Fruit fly (Drosophila melanogaster): ENCODE measurements around the gene CG10947.

The CG10947 gene

dm6 chr2L:20414750-20415211, at the start of gene CG10947:
Gene CG10947 (minus strand): TSS chr2L:20414800.
- no peak for TF ChIP-seq lola (GFP tag; optimal IDR thresholded peaks at IDR 0.05)
- peak; percentile 22 for TF ChIP-seq OdsH (GFP tag; optimal IDR thresholded peaks at IDR 0.05)
- no peak for TF ChIP-seq CG32264 (GFP tag; optimal IDR thresholded peaks at IDR 0.05)
- no peak for TF ChIP-seq pan (optimal IDR thresholded peaks at IDR 0.05)
- peak; percentile 62 for TF ChIP-seq rgr (GFP tag; optimal IDR thresholded peaks at IDR 0.05)
- TF ChIP-seq Hr78 (GFP tag; optimal IDR thresholded peaks at IDR 0.05): no peak
- peak in 1 of 2 experiments; percentile 49 for TF ChIP-seq foxo (GFP tag; optimal IDR thresholded peaks at IDR 0.05)
- no peak for TF ChIP-seq Rel (GFP tag; optimal IDR thresholded peaks at IDR 0.05)
- no peak for TF ChIP-seq Rel (tag; optimal IDR thresholded peaks at IDR 0.05)
- TF ChIP-seq Hnf4 (GFP tag; optimal IDR thresholded peaks at IDR 0.05): peak; percentile 49
- TF ChIP-seq ey (GFP tag; optimal IDR thresholded peaks at IDR 0.05): no peak
- TF ChIP-seq psq (GFP tag; optimal IDR thresholded peaks at IDR 0.05): no peak
- TF ChIP-seq CG9705 (GFP tag; optimal IDR thresholded peaks at IDR 0.05): no peak
- peak; percentile 9 for TF ChIP-seq Jra (GFP tag; optimal IDR thresholded peaks at IDR 0.05)
- TF ChIP-seq br (GFP tag; optimal IDR thresholded peaks at IDR 0.05): peak; percentile 27
- no peak for TF ChIP-seq HLH106 (tag; optimal IDR thresholded peaks at IDR 0.05)
- TF ChIP-seq Dfd (GFP tag; optimal IDR thresholded peaks at IDR 0.05): no peak
- peak; percentile 26 for TF ChIP-seq Hr83 (GFP tag; optimal IDR thresholded peaks at IDR 0.05; ENCODE audit: poor library complexity, severe bottlenecking)
- peak; percentile 40 for TF ChIP-seq h (GFP tag; optimal IDR thresholded peaks at IDR 0.05)
- TF ChIP-seq Abd-B (GFP tag; optimal IDR thresholded peaks at IDR 0.05): no peak
- TF ChIP-seq sv (GFP tag; optimal IDR thresholded peaks at IDR 0.05): peak; percentile 65
- TF ChIP-seq N (GFP tag; optimal IDR thresholded peaks at IDR 0.05): no peak
- peak; percentile 35 for TF ChIP-seq fru (GFP tag; optimal IDR thresholded peaks at IDR 0.05)

dm6 chr2L:20464385-20464784, 49.8 kb upstream of the CG10947 start:
- TF ChIP-seq dl (GFP tag; optimal IDR thresholded peaks at IDR 0.05; ENCODE audit: insufficient read depth in 1 of 2, partially characterized antibody in 2 of 2): no peak
- TF ChIP-seq Jra (GFP tag; optimal IDR thresholded peaks at IDR 0.05): no peak
- no peak for TF ChIP-seq dmrt93B (GFP tag; optimal IDR thresholded peaks at IDR 0.05)
- no peak for TF ChIP-seq sage (GFP tag; optimal IDR thresholded peaks at IDR 0.05)
- TF ChIP-seq Sp1 (GFP tag; optimal IDR thresholded peaks at IDR 0.05): no peak
- no peak for TF ChIP-seq jim (GFP tag; optimal IDR thresholded peaks at IDR 0.05)
- no peak for TF ChIP-seq Abd-B (GFP tag; optimal IDR thresholded peaks at IDR 0.05)
- TF ChIP-seq CG9705 (GFP tag; optimal IDR thresholded peaks at IDR 0.05): no peak
- no peak for TF ChIP-seq Hnf4 (GFP tag; optimal IDR thresholded peaks at IDR 0.05)
- TF ChIP-seq Hr83 (GFP tag; optimal IDR thresholded peaks at IDR 0.05; ENCODE audit: poor library complexity, severe bottlenecking): no peak
- no peak for TF ChIP-seq sv (GFP tag; optimal IDR thresholded peaks at IDR 0.05)
- no peak for TF ChIP-seq CrebA (GFP tag; optimal IDR thresholded peaks at IDR 0.05; ENCODE audit: borderline replicate concordance)
- no peak for TF ChIP-seq dsf (GFP tag; optimal IDR thresholded peaks at IDR 0.05; ENCODE audit: borderline replicate concordance)
- TF ChIP-seq br (GFP tag; optimal IDR thresholded peaks at IDR 0.05): no peak
- TF ChIP-seq Dif (GFP tag; optimal IDR thresholded peaks at IDR 0.05; ENCODE audit: partially characterized antibody): no peak
- no peak for TF ChIP-seq pan (optimal IDR thresholded peaks at IDR 0.05)
- no peak for TF ChIP-seq fru (GFP tag; optimal IDR thresholded peaks at IDR 0.05)

- TF ChIP-seq ey (GFP tag; optimal IDR thresholded peaks at IDR 0.05): peak; percentile 17
- TF ChIP-seq Rel (GFP tag; optimal IDR thresholded peaks at IDR 0.05): no peak
- peak; percentile 49 for TF ChIP-seq Rel (tag; optimal IDR thresholded peaks at IDR 0.05)
- TF ChIP-seq tai (GFP tag; optimal IDR thresholded peaks at IDR 0.05): no peak
- TF ChIP-seq Hnf4 (GFP tag; optimal IDR thresholded peaks at IDR 0.05): peak; percentile 61
- peak; percentile 4 for TF ChIP-seq OdsH (GFP tag; optimal IDR thresholded peaks at IDR 0.05)
- TF ChIP-seq Abd-B (GFP tag; optimal IDR thresholded peaks at IDR 0.05): no peak
- no peak for TF ChIP-seq GATAd (GFP tag; optimal IDR thresholded peaks at IDR 0.05)
- TF ChIP-seq fru (GFP tag; optimal IDR thresholded peaks at IDR 0.05): peak; percentile 46
- peak; percentile 60 for TF ChIP-seq HLH106 (tag; optimal IDR thresholded peaks at IDR 0.05)
- no peak for TF ChIP-seq lola (GFP tag; optimal IDR thresholded peaks at IDR 0.05)
- TF ChIP-seq CG32264 (GFP tag; optimal IDR thresholded peaks at IDR 0.05): no peak
- peak; percentile 33 for TF ChIP-seq psq (GFP tag; optimal IDR thresholded peaks at IDR 0.05)
- no peak for TF ChIP-seq CrebA (GFP tag; optimal IDR thresholded peaks at IDR 0.05; ENCODE audit: borderline replicate concordance)
- peak in 1 of 2 experiments; percentile 46 for TF ChIP-seq foxo (GFP tag; optimal IDR thresholded peaks at IDR 0.05)
- peak; percentile 12 for TF ChIP-seq woc (GFP tag; optimal IDR thresholded peaks at IDR 0.05)
- peak; percentile 43 for TF ChIP-seq CG9705 (GFP tag; optimal IDR thresholded peaks at IDR 0.05)
- no peak for TF ChIP-seq dl (GFP tag; optimal IDR thresholded peaks at IDR 0.05; ENCODE audit: insufficient read depth in 1 of 2, partially characterized antibody in 2 of 2)
- TF ChIP-seq Sp1 (GFP tag; optimal IDR thresholded peaks at IDR 0.05): peak; percentile 65
- TF ChIP-seq Hr83 (GFP tag; optimal IDR thresholded peaks at IDR 0.05; ENCODE audit: poor library complexity, severe bottlenecking): no peak
- TF ChIP-seq Jra (GFP tag; optimal IDR thresholded peaks at IDR 0.05): no peak
- TF ChIP-seq rgr (GFP tag; optimal IDR thresholded peaks at IDR 0.05): peak; percentile 45
- peak; percentile 39 for TF ChIP-seq dmrt93B (GFP tag; optimal IDR thresholded peaks at IDR 0.05)
- TF ChIP-seq dsf (GFP tag; optimal IDR thresholded peaks at IDR 0.05; ENCODE audit: borderline replicate concordance): no peak
- TF ChIP-seq usp (GFP tag; optimal IDR thresholded peaks at IDR 0.05): no peak
- peak; percentile 41 for TF ChIP-seq h (GFP tag; optimal IDR thresholded peaks at IDR 0.05)
These were observed 48.8 kb upstream of the CG10947 start, which contains the start of gene CG2493 for dm6 chr2L:20463316-20463856. Gene CG2493 (minus strand): TSS chr2L:20463444.
